Fruit fly (Drosophila melanogaster) whole organism, embryonic: ENCODE measurements around the gene p115.

Experiments
- CG11085 ChIP-seq: fragments of 200-800 bp; sonication (Bioruptor generic); IDR thresholded peaks from 2 replicates; pipeline ENCODE4 v1.3.6; 2022; ENCODE audit warnings: missing biosample characterization, missing genetic modification characterization
- CG11398 ChIP-seq: fragments of 200-800 bp; sonication (Bioruptor generic); optimal IDR thresholded peaks from 2 replicates; lab custom pipeline; 2016; ENCODE audit warnings: missing biosample characterization, missing genetic modification characterization
- CG14710 ChIP-seq: fragments of 200-800 bp; sonication (Bioruptor generic); optimal IDR thresholded peaks from 3 replicates; lab custom pipeline; 2019; ENCODE audit warnings: missing biosample characterization, mild to moderate bottlenecking, missing genetic modification characterization, moderate library complexity
- CG17328 ChIP-seq: fragments of 200-800 bp; sonication (Bioruptor generic); IDR thresholded peaks from 2 replicates; pipeline ENCODE4 v1.3.6; 2022; ENCODE audit warnings: missing biosample characterization, missing genetic modification characterization
- CG1792 ChIP-seq: fragments of 200-800 bp; sonication (Bioruptor generic); optimal IDR thresholded peaks from 2 replicates; lab custom pipeline; 2016; ENCODE audit warnings: missing biosample characterization, missing genetic modification characterization
- CG18599 ChIP-seq: fragments of 200-800 bp; sonication (Bioruptor generic); optimal IDR thresholded peaks from 3 replicates; lab custom pipeline; 2017; ENCODE audit warnings: missing biosample characterization, missing genetic modification characterization, mild to moderate bottlenecking, moderate library complexity, missing genetic modification reagents
- CG33213 ChIP-seq: fragments of 200-800 bp; sonication (Bioruptor generic); optimal IDR thresholded peaks from 3 replicates; lab custom pipeline; 2016; ENCODE audit warnings: missing biosample characterization, missing genetic modification characterization
- CG4424 ChIP-seq: fragments of 200-800 bp; sonication (Bioruptor generic); optimal IDR thresholded peaks from 3 replicates; lab custom pipeline; 2016; ENCODE audit warnings: missing biosample characterization, missing genetic modification characterization
- CG6791 ChIP-seq: fragments of 200-800 bp; sonication (Bioruptor generic); IDR thresholded peaks from 3 replicates; pipeline ENCODE4 v1.3.6; 2022; ENCODE audit warnings: missing biosample characterization, missing genetic modification characterization; ENCODE audit not compliant: partially characterized antibody
- CG7357 ChIP-seq: fragments of 200-800 bp; sonication (Bioruptor generic); IDR thresholded peaks from 3 replicates; pipeline ENCODE4 v1.3.6; 2022; ENCODE audit warnings: missing biosample characterization, missing genetic modification characterization
- CG7745 ChIP-seq: fragments of 200-800 bp; sonication (Bioruptor generic); optimal IDR thresholded peaks from 2 replicates; lab custom pipeline; 2018; ENCODE audit warnings: missing biosample characterization, mild to moderate bottlenecking, missing genetic modification characterization, moderate library complexity
- CHES-1-like ChIP-seq: fragments of 200-800 bp; sonication (Bioruptor generic); optimal IDR thresholded peaks from 2 replicates; lab custom pipeline; 2016; ENCODE audit warnings: missing biosample characterization, missing genetic modification characterization
- CTCF ChIP-seq: fragments of 200-800 bp; sonication (Bioruptor generic); optimal IDR thresholded peaks from 2 replicates; lab custom pipeline; 2017; ENCODE audit warnings: missing biosample characterization, mild to moderate bottlenecking, missing genetic modification characterization, moderate library complexity
- Dll ChIP-seq: fragments of 200-800 bp; sonication (Bioruptor generic); IDR thresholded peaks from 4 replicates; pipeline ENCODE4 v1.3.6; 2022; ENCODE audit warnings: missing biosample characterization, missing genetic modification characterization; ENCODE audit not compliant: partially characterized antibody
- Ets97D ChIP-seq: fragments of 200-800 bp; sonication (Bioruptor generic); optimal IDR thresholded peaks from 3 replicates; lab custom pipeline; 2016; ENCODE audit warnings: missing biosample characterization, missing genetic modification characterization
- H2.0 ChIP-seq: fragments of 200-800 bp; sonication (Bioruptor generic); IDR thresholded peaks from 2 replicates; pipeline ENCODE4 v1.3.6; 2022; ENCODE audit warnings: missing biosample characterization, missing genetic modification characterization
- HLH4C ChIP-seq: fragments of 200-800 bp; sonication (Bioruptor generic); IDR thresholded peaks from 3 replicates; pipeline ENCODE4 v1.3.6; 2022; ENCODE audit warnings: missing biosample characterization, missing genetic modification characterization; ENCODE audit not compliant: partially characterized antibody
- HLHmδ ChIP-seq: fragments of 200-800 bp; sonication (Bioruptor generic); optimal IDR thresholded peaks from 2 replicates; lab custom pipeline; 2018; ENCODE audit warnings: missing biosample characterization, mild to moderate bottlenecking, missing genetic modification characterization, moderate library complexity
- MESR4 ChIP-seq: fragments of 200-800 bp; sonication (Bioruptor generic); optimal IDR thresholded peaks from 2 replicates; lab custom pipeline; 2018; ENCODE audit warnings: missing biosample characterization, mild to moderate bottlenecking, missing genetic modification characterization, moderate library complexity
- Med ChIP-seq: fragments of 200-800 bp; sonication (Bioruptor generic); peaks from one replicate; lab custom pipeline; 2016; ENCODE audit warnings: missing biosample characterization, missing genetic modification characterization, mild to moderate bottlenecking, inconsistent platforms, moderate library complexity
- NC2β ChIP-seq: fragments of 200-800 bp; sonication (Bioruptor generic); optimal IDR thresholded peaks from 2 replicates; lab custom pipeline; 2016; ENCODE audit warnings: missing biosample characterization, missing genetic modification characterization
- Oli ChIP-seq: fragments of 200-800 bp; sonication (Bioruptor generic); optimal IDR thresholded peaks from 2 replicates; lab custom pipeline; 2018; ENCODE audit warnings: missing biosample characterization, mild to moderate bottlenecking, missing genetic modification characterization, moderate library complexity
- Ravus ChIP-seq: fragments of 200-800 bp; sonication (Bioruptor generic); IDR thresholded peaks from 2 replicates; pipeline ENCODE4 v1.3.6; 2022; ENCODE audit warnings: missing biosample characterization, missing genetic modification characterization
- Tbp ChIP-seq: fragments of >200 bp; optimal IDR thresholded peaks from 2 replicates; lab custom pipeline; 2018; ENCODE audit warnings: missing biosample characterization, missing genetic modification characterization
- Xbp1 ChIP-seq: fragments of 200-800 bp; sonication (Bioruptor generic); optimal IDR thresholded peaks from 3 replicates; lab custom pipeline; 2016; ENCODE audit warnings: missing biosample characterization, mild to moderate bottlenecking, missing genetic modification characterization
- ap ChIP-seq: fragments of 200-800 bp; sonication (Bioruptor generic); IDR thresholded peaks from 2 replicates; pipeline ENCODE4 v1.3.6; 2022; ENCODE audit warnings: missing biosample characterization, missing genetic modification characterization
- bcd ChIP-seq: fragments of 200-800 bp; sonication (Bioruptor generic); optimal IDR thresholded peaks from 2 replicates; lab custom pipeline; 2017; ENCODE audit warnings: missing biosample characterization, mild to moderate bottlenecking, missing genetic modification characterization
- bigmax ChIP-seq: fragments of 200-800 bp; sonication (Bioruptor generic); optimal IDR thresholded peaks from 2 replicates; lab custom pipeline; 2018; ENCODE audit warnings: missing biosample characterization, mild to moderate bottlenecking, missing genetic modification characterization
- br ChIP-seq: fragments of >200 bp; optimal IDR thresholded peaks from 2 replicates; lab custom pipeline; 2017
- chn ChIP-seq: fragments of 200-800 bp; sonication (Bioruptor generic); optimal IDR thresholded peaks from 2 replicates; lab custom pipeline; 2016; ENCODE audit warnings: missing biosample characterization, missing genetic modification characterization
- corto ChIP-seq: fragments of 200-800 bp; sonication (Bioruptor generic); optimal IDR thresholded peaks from 2 replicates; lab custom pipeline; 2016; ENCODE audit warnings: missing biosample characterization, mild to moderate bottlenecking, missing genetic modification characterization, moderate library complexity
- emc ChIP-seq: fragments of 200-800 bp; sonication (Bioruptor generic); optimal IDR thresholded peaks from 2 replicates; lab custom pipeline; 2016; ENCODE audit warnings: missing biosample characterization, missing genetic modification characterization
- esg ChIP-seq: fragments of 200-800 bp; sonication (Bioruptor generic); conservative IDR thresholded peaks from 2 replicates; pipeline ENCODE4 v1.3.6; 2022; ENCODE audit warnings: missing biosample characterization, missing genetic modification characterization
- fd102C ChIP-seq: fragments of 200-800 bp; sonication (Bioruptor generic); optimal IDR thresholded peaks from 2 replicates; lab custom pipeline; 2018; ENCODE audit warnings: missing biosample characterization, mild to moderate bottlenecking, missing genetic modification characterization, moderate library complexity
- fd3F ChIP-seq: fragments of 200-800 bp; sonication (Bioruptor generic); optimal IDR thresholded peaks from 2 replicates; lab custom pipeline; 2018; ENCODE audit warnings: missing biosample characterization, mild to moderate bottlenecking, missing genetic modification characterization, moderate library complexity
- gfzf ChIP-seq: fragments of 200-800 bp; sonication (Bioruptor generic); optimal IDR thresholded peaks from 2 replicates; lab custom pipeline; 2016; ENCODE audit warnings: missing biosample characterization, mild to moderate bottlenecking, missing genetic modification characterization, moderate library complexity
- grau ChIP-seq: fragments of 200-800 bp; optimal IDR thresholded peaks from 3 replicates; lab custom pipeline; 2019; ENCODE audit warnings: missing biosample characterization, mild to moderate bottlenecking, missing genetic modification characterization, moderate library complexity
- grn ChIP-seq: fragments of 200-800 bp; sonication (Bioruptor generic); optimal IDR thresholded peaks from 3 replicates; lab custom pipeline; 2017; ENCODE audit warnings: missing biosample characterization, missing genetic modification characterization
- gsb ChIP-seq: fragments of 200-800 bp; sonication (Bioruptor generic); IDR thresholded peaks from 2 replicates; pipeline ENCODE4 v1.3.6; 2022; ENCODE audit warnings: missing biosample characterization, missing genetic modification characterization
- ham ChIP-seq: fragments of 200-800 bp; sonication (Bioruptor generic); IDR thresholded peaks from 2 replicates; pipeline ENCODE4 v1.3.6; 2022; ENCODE audit warnings: missing biosample characterization, missing genetic modification characterization
- lmd ChIP-seq: fragments of 200-800 bp; sonication (Bioruptor generic); IDR thresholded peaks from 2 replicates; pipeline ENCODE4 v1.3.6; 2022; ENCODE audit warnings: missing biosample characterization, missing genetic modification characterization
- mam ChIP-seq: fragments of 200-800 bp; sonication (Bioruptor generic); optimal IDR thresholded peaks from 3 replicates; lab custom pipeline; 2016; ENCODE audit warnings: missing biosample characterization, missing genetic modification characterization
- nerfin-1 ChIP-seq: fragments of 200-800 bp; sonication (Bioruptor generic); optimal IDR thresholded peaks from 3 replicates; lab custom pipeline; 2019; ENCODE audit warnings: missing biosample characterization, mild to moderate bottlenecking, missing genetic modification characterization, moderate library complexity
- pita ChIP-seq: fragments of 200-800 bp; sonication (Bioruptor generic); optimal IDR thresholded peaks from 2 replicates; lab custom pipeline; 2017; ENCODE audit warnings: missing biosample characterization, mild to moderate bottlenecking, missing genetic modification characterization
- salm ChIP-seq: fragments of 200-800 bp; sonication (Bioruptor generic); optimal IDR thresholded peaks from 2 replicates; lab custom pipeline; 2018; ENCODE audit warnings: missing biosample characterization, mild to moderate bottlenecking, missing genetic modification characterization
- sob ChIP-seq: fragments of 200-800 bp; sonication (Bioruptor generic); IDR thresholded peaks from 2 replicates; pipeline ENCODE4 v1.3.6; 2022; ENCODE audit warnings: missing biosample characterization, missing genetic modification characterization
- sqz ChIP-seq: fragments of 200-800 bp; sonication (Bioruptor generic); optimal IDR thresholded peaks from 3 replicates; lab custom pipeline; 2018; ENCODE audit warnings: missing biosample characterization, mild to moderate bottlenecking, missing genetic modification characterization
- tna ChIP-seq: fragments of 200-800 bp; sonication (Bioruptor generic); IDR thresholded peaks from 2 replicates; pipeline ENCODE4 v1.3.6; 2022; ENCODE audit warnings: missing biosample characterization, missing genetic modification characterization; ENCODE audit not compliant: partially characterized antibody

p115 gene

dm6 chrX:7935798-7936572, 42.2 kb downstream of the p115 start, which contains the start of gene Ubr3 (continued):
- TF ChIP-seq ham (GFP tag; lab: Robert Waterston, UW) (no peak), tna (peak; percentile 62), HLHmδ (GFP tag; lab: Kevin White, UChicago) (no peak), H2.0 (no peak), CTCF (GFP tag; lab: Kevin White, UChicago) (no peak), CG14710 (tag; lab: Kevin White, UChicago) (peak; percentile 52), lmd (no peak), ap (GFP tag; lab: Robert Waterston, UW) (no peak), gsb (GFP tag; lab: Robert Waterston, UW) (no peak), MESR4 (peak; percentile 72), CG4424 (GFP tag; lab: Kevin White, UChicago) (no peak), grn (GFP tag; lab: Kevin White, UChicago) (no peak), CG17328 (GFP tag; lab: Robert Waterston, UW) (no peak), Ets97D (GFP tag; lab: Kevin White, UChicago) (peak; percentile 92), CG11398 (GFP tag; lab: Kevin White, UChicago) (peak; percentile 4), corto (GFP tag; lab: Kevin White, UChicago) (no peak), HLH4C (peak; percentile 81)

dm6 chrX:7937588-7938481, 44.0 kb downstream of the p115 start:
- TF ChIP-seq Dll (GFP tag; lab: Robert Waterston, UW) (0 out of 4 replicates have a peak, but pooled peaks have one; percentile 30), Oli (tag; lab: Kevin White, UChicago) (peak; percentile 90), fd3F (GFP tag; lab: Kevin White, UChicago) (peak; percentile 14), bigmax (GFP tag; lab: Kevin White, UChicago) (no peak), CG7745 (tag; lab: Kevin White, UChicago) (no peak), CHES-1-like (GFP tag; lab: Kevin White, UChicago) (peak; percentile 77), fd102C (peak; percentile 24), NC2β (GFP tag; lab: Kevin White, UChicago) (peak; percentile 79), sqz (GFP tag; lab: Kevin White, UChicago) (peak; percentile 82), mam (GFP tag; lab: Kevin White, UChicago) (peak; percentile 52), salm (peak; percentile 45), Med (peak; percentile 92), CG6791 (GFP tag; lab: Robert Waterston, UW) (no peak), sob (GFP tag; lab: Robert Waterston, UW) (0 out of 2 replicates have a peak, but pooled peaks have one; percentile 36), Ravus (no peak), esg (GFP tag; lab: Robert Waterston, UW) (peak; percentile 76), CG33213 (GFP tag; lab: Kevin White, UChicago) (peak; percentile 58), br (lab: Kevin White, UChicago) (no peak), pita (GFP tag; lab: Kevin White, UChicago) (no peak), CG11085 (no peak), nerfin-1 (tag; lab: Kevin White, UChicago) (peak; percentile 86), gfzf (GFP tag; lab: Kevin White, UChicago) (no peak), CG7357 (peak; percentile 58; the same call in 2 of the 3 replicates), Tbp (no peak), CG1792 (GFP tag; lab: Kevin White, UChicago) (peak; percentile 80), grau (tag; lab: Kevin White, UChicago) (peak; percentile 74), emc (GFP tag; lab: Kevin White, UChicago) (peak; percentile 42), bcd (GFP tag; lab: Kevin White, UChicago) (peak; percentile 87), Xbp1 (GFP tag; lab: Kevin White, UChicago) (peak; percentile 78), chn (GFP tag; lab: Kevin White, UChicago) (peak; percentile 82), CG18599 (GFP tag; lab: Kevin White, UChicago) (peak; percentile 62)
